Worm (Caenorhabditis elegans) whole organism, L2 larva: Measurements from ENCODE around the gene Y57G7A.6.

Experiments used
- C34F6.9 ChIP-seq: fragments of 150-350 bp; optimal IDR thresholded peaks from 2 replicates; lab custom pipeline; 2014; ENCODE audit warnings: missing biosample characterization, missing genetic modification characterization
- F13H6.1 ChIP-seq: sonication (generic microtip); optimal IDR thresholded peaks from 2 replicates; lab custom pipeline; 2016; ENCODE audit warnings: missing genetic modification characterization, missing compliant biosample characterization
- R02D3.7 ChIP-seq: fragments of 150-350 bp; optimal IDR thresholded peaks from 2 replicates; lab custom pipeline; 2014; ENCODE audit warnings: missing biosample characterization, missing genetic modification characterization
- Y55F3AM.14 ChIP-seq: fragments of 200-800 bp; sonication (Bioruptor generic); optimal IDR thresholded peaks from 2 replicates; lab custom pipeline; 2018; ENCODE audit warnings: mild to moderate bottlenecking, missing genetic modification characterization, missing compliant biosample characterization
- ZK546.5 ChIP-seq: sonication (generic microtip); optimal IDR thresholded peaks from 2 replicates; lab custom pipeline; 2017; ENCODE audit warnings: missing biosample characterization, missing genetic modification characterization
- alr-1 ChIP-seq: fragments of 150-350 bp; optimal IDR thresholded peaks from 2 replicates; lab custom pipeline; 2014; ENCODE audit warnings: missing biosample characterization, missing genetic modification characterization
- aly-2 ChIP-seq: fragments of 150-350 bp; optimal IDR thresholded peaks from 2 replicates; lab custom pipeline; 2014; ENCODE audit warnings: missing biosample characterization, missing genetic modification characterization
- ama-1 ChIP-seq: fragments of 150-350 bp; optimal IDR thresholded peaks from 2 replicates; lab custom pipeline; 2018; ENCODE audit warnings: inconsistent platforms
- blmp-1 ChIP-seq: sonication (generic microtip); optimal IDR thresholded peaks from 2 replicates; lab custom pipeline; 2017; ENCODE audit warnings: missing genetic modification characterization, mild to moderate bottlenecking, missing compliant biosample characterization, antibody characterized with exemption, moderate library complexity; ENCODE audit not compliant: insufficient read depth
- ceh-16 ChIP-seq: fragments of 150-350 bp; optimal IDR thresholded peaks from 2 replicates; lab custom pipeline; 2014; ENCODE audit warnings: missing biosample characterization, missing genetic modification characterization
- ceh-82 ChIP-seq: fragments of 150-350 bp; optimal IDR thresholded peaks from 2 replicates; lab custom pipeline; 2014; ENCODE audit warnings: missing biosample characterization, missing genetic modification characterization
- crh-2 ChIP-seq: sonication (generic microtip); optimal IDR thresholded peaks from 2 replicates; lab custom pipeline; 2017; ENCODE audit warnings: missing biosample characterization, missing genetic modification characterization
- dmd-4 ChIP-seq: sonication (generic microtip); optimal IDR thresholded peaks from 2 replicates; lab custom pipeline; 2017; ENCODE audit warnings: missing biosample characterization, missing genetic modification characterization
- egl-27 ChIP-seq: sonication (generic microtip); optimal IDR thresholded peaks from 3 replicates; lab custom pipeline; 2017; ENCODE audit warnings: missing biosample characterization, missing genetic modification reagents, missing genetic modification characterization
- elt-1 ChIP-seq: fragments of 150-350 bp; optimal IDR thresholded peaks from 2 replicates; lab custom pipeline; 2014; ENCODE audit warnings: missing biosample characterization, missing genetic modification characterization
- elt-3 ChIP-seq: sonication (generic microtip); optimal IDR thresholded peaks from 2 replicates; lab custom pipeline; 2017; ENCODE audit warnings: missing biosample characterization, missing genetic modification characterization
- fos-1 ChIP-seq: fragments of 150-350 bp; optimal IDR thresholded peaks from 2 replicates; lab custom pipeline; 2014; ENCODE audit warnings: missing biosample characterization, missing genetic modification characterization
- gmeb-1 ChIP-seq: fragments of 150-350 bp; optimal IDR thresholded peaks from 2 replicates; lab custom pipeline; 2014; ENCODE audit warnings: missing biosample characterization, missing genetic modification characterization
- lin-11 ChIP-seq: fragments of 150-350 bp; sonication (generic microtip); optimal IDR thresholded peaks from 2 replicates; lab custom pipeline; 2014; ENCODE audit warnings: missing biosample characterization, missing genetic modification characterization, inconsistent platforms, mixed read lengths
- lin-13 ChIP-seq: fragments of 150-350 bp; optimal IDR thresholded peaks from 2 replicates; lab custom pipeline; 2014; ENCODE audit warnings: missing biosample characterization, missing genetic modification reagents, missing genetic modification characterization
- lin-39 ChIP-seq: fragments of 150-350 bp; optimal IDR thresholded peaks from 2 replicates; lab custom pipeline; 2014; ENCODE audit warnings: missing biosample characterization, missing genetic modification reagents, missing genetic modification characterization
- lsy-2 ChIP-seq, 2 experiments: fragments of 150-350 bp in 1 of 2; sonication (generic microtip) in 1 of 2; optimal IDR thresholded peaks; 2 replicates each; lab custom pipeline; 2014 to 2017; ENCODE audit warnings: missing biosample characterization in 2 of 2, missing genetic modification characterization in 2 of 2
- mab-5 ChIP-seq: fragments of 150-350 bp; optimal IDR thresholded peaks from 2 replicates; lab custom pipeline; 2014; ENCODE audit warnings: missing biosample characterization, missing genetic modification characterization
- mdl-1 ChIP-seq, 2 experiments: fragments of 150-350 bp in 1 of 2; sonication (generic microtip) in 1 of 2; optimal IDR thresholded peaks; 2 replicates each; lab custom pipeline; 2017; ENCODE audit warnings: missing biosample characterization in 2 of 2, missing genetic modification characterization in 2 of 2
- nhr-10 ChIP-seq: sonication (generic microtip); optimal IDR thresholded peaks from 2 replicates; lab custom pipeline; 2017; ENCODE audit warnings: missing biosample characterization, missing genetic modification characterization
- nhr-11 ChIP-seq: fragments of 150-350 bp; optimal IDR thresholded peaks from 2 replicates; lab custom pipeline; 2014; ENCODE audit warnings: missing biosample characterization, missing genetic modification characterization
- nhr-12 ChIP-seq: fragments of 150-350 bp; optimal IDR thresholded peaks from 2 replicates; lab custom pipeline; 2014; ENCODE audit warnings: missing biosample characterization, missing genetic modification characterization
- nhr-129 ChIP-seq: fragments of 150-350 bp; optimal IDR thresholded peaks from 2 replicates; lab custom pipeline; 2014; ENCODE audit warnings: missing biosample characterization, missing genetic modification characterization
- nhr-21 ChIP-seq: fragments of 150-350 bp; optimal IDR thresholded peaks from 2 replicates; lab custom pipeline; 2014; ENCODE audit warnings: missing biosample characterization, missing genetic modification characterization
- nhr-23 ChIP-seq: fragments of 150-350 bp; optimal IDR thresholded peaks from 2 replicates; lab custom pipeline; 2014; ENCODE audit warnings: missing biosample characterization, missing genetic modification reagents, missing genetic modification characterization
- nhr-25 ChIP-seq: fragments of 150-350 bp; sonication (generic microtip); optimal IDR thresholded peaks from 3 replicates; lab custom pipeline; 2014; ENCODE audit warnings: missing biosample characterization, missing genetic modification characterization
- nhr-6 ChIP-seq: fragments of 150-350 bp; optimal IDR thresholded peaks from 2 replicates; lab custom pipeline; 2014; ENCODE audit warnings: missing biosample characterization, missing genetic modification characterization
- nhr-77 ChIP-seq: fragments of 150-350 bp; optimal IDR thresholded peaks from 2 replicates; lab custom pipeline; 2014; ENCODE audit warnings: missing biosample characterization, missing genetic modification characterization
- peb-1 ChIP-seq: fragments of 150-350 bp; optimal IDR thresholded peaks from 2 replicates; lab custom pipeline; 2014; ENCODE audit warnings: missing biosample characterization, missing genetic modification characterization
- sem-4 ChIP-seq: fragments of 150-350 bp; optimal IDR thresholded peaks from 2 replicates; lab custom pipeline; 2014; ENCODE audit warnings: missing biosample characterization, missing genetic modification reagents, missing genetic modification characterization
- skn-1 ChIP-seq: sonication (generic microtip); optimal IDR thresholded peaks from 2 replicates; lab custom pipeline; 2017; ENCODE audit warnings: missing biosample characterization, missing genetic modification characterization
- sma-3 ChIP-seq: sonication (generic microtip); optimal IDR thresholded peaks from 2 replicates; lab custom pipeline; 2016; ENCODE audit warnings: missing genetic modification reagents, missing genetic modification characterization, missing compliant biosample characterization
- sma-9 ChIP-seq, 2 experiments: fragments of 150-350 bp in 1 of 2; sonication (generic microtip) in 1 of 2; optimal IDR thresholded peaks; 2 replicates each; lab custom pipeline; 2014 to 2016; ENCODE audit warnings: missing genetic modification characterization in 2 of 2, mild to moderate bottlenecking in 1 of 2, missing biosample characterization in 1 of 2, missing compliant biosample characterization in 1 of 2, missing genetic modification reagents in 1 of 2, moderate library complexity in 1 of 2
- unc-39 ChIP-seq: fragments of 150-350 bp; optimal IDR thresholded peaks from 2 replicates; lab custom pipeline; 2014; ENCODE audit warnings: missing biosample characterization, missing genetic modification characterization
- unc-55 ChIP-seq: fragments of 150-350 bp; sonication (generic microtip); optimal IDR thresholded peaks from 3 replicates; lab custom pipeline; 2014; ENCODE audit warnings: missing biosample characterization, missing genetic modification reagents, missing genetic modification characterization
- zag-1 ChIP-seq: fragments of 150-350 bp; optimal IDR thresholded peaks from 2 replicates; lab custom pipeline; 2014; ENCODE audit warnings: missing biosample characterization, missing genetic modification characterization
- ztf-1 ChIP-seq: fragments of 200-800 bp; sonication (Bioruptor generic); conservative IDR thresholded peaks from 2 replicates; pipeline ENCODE4 v1.3.6; 2022; ENCODE audit warnings: missing genetic modification characterization, missing compliant biosample characterization
- ztf-11 ChIP-seq: sonication (generic microtip); optimal IDR thresholded peaks from 2 replicates; lab custom pipeline; 2017; ENCODE audit warnings: missing biosample characterization, missing genetic modification characterization
- ztf-4 ChIP-seq: fragments of 150-350 bp; optimal IDR thresholded peaks from 2 replicates; lab custom pipeline; 2014; ENCODE audit warnings: missing biosample characterization, missing genetic modification characterization

The Y57G7A.6 gene

ce11 chrII:1322283-1323173 lies 37.1 kb upstream of the Y57G7A.6 start:
- no peak for TF ChIP-seq elt-3 (tag; lab: Kevin White, UChicago)

DNA sequence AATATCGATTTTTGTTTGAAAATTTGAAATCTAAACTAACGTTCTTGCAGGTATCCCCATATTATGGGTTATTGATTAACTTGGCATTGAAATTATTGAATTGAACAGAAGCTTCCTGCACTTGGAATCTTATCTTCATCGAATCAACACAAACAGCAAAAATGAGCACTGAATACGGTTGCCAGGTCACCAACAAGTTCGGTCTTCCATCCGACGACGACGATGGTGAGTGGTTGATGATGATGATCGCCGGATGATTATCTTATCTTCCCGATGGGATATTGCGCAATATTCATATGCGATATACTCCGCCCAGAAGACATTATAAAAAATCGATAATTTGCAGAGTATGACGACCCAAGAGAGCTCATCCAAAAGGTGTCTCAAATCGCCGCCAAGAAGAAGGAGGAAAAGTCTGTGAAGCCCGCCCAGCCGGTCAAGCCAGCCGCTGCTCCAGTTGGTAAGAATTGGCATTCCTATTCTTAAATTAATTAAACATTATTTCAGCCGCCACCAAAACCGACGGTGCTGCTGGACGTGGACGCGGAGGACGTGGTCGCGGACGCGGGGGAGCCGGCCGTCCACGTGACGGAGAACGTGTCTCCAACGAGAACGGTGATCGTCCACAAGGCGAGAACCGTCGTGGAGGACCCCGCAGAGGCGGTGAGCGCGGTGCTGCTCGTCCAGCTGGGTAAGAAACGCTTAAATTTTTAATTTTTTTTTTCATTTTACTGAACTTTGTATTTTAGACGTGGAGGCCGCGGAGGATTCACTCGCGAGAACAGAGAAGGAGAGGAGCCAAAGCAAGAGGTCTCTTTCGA lies 35.8 kb upstream of the Y57G7A.6 start, which contains the start of gene vig-1:
vig-1 (plus strand) TSS at position 51 of the 821 bp plus-strand sequence.
- TF ChIP-seq F13H6.1 (tag; lab: Kevin White, UChicago) (no peak), sem-4 (tag; lab: Kevin White, UChicago) (no peak), unc-55 (GFP tag; lab: Kevin White, UChicago) (no peak), C34F6.9 (tag; lab: Kevin White, UChicago) (no peak), nhr-129 (tag; lab: Kevin White, UChicago) (no peak), fos-1 (tag; lab: Kevin White, UChicago) (no peak), blmp-1 (tag; lab: Kevin White, UChicago) (no peak), ztf-11 (tag; lab: Kevin White, UChicago) (no peak), nhr-11 (tag; lab: Kevin White, UChicago) (no peak), ceh-82 (tag; lab: Kevin White, UChicago) (no peak)

DNA sequence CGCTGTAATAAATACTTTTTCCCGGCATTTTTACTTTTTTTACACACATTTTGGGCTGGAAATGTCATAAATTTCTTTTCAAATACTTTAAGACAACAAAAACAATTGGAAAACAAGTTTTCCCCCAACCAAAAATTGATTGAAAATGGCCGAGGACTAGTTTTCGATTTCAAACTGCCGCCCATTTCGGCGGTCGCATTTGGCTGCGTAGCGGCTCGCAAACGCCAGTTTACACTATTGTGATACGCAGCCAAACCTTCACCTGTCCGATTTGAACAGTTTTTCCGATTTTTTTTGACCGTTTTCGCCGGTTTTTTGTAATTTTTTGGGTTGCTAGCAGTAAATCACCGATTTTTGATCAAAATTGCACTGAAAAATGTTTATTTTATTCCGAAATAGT lies 35.0 kb upstream of the Y57G7A.6 start:
- peak; percentile 99 for TF ChIP-seq gmeb-1
- peak; percentile 98 for TF ChIP-seq unc-55 (GFP tag; lab: Kevin White, UChicago)
- peak; percentile 78 for TF ChIP-seq ztf-4
- TF ChIP-seq sma-9 (GFP tag; optimal IDR thresholded peaks at IDR 0.05; lab: Kevin White, UChicago), result peak; percentile 95
- no peak for TF ChIP-seq sma-9 (tag; optimal IDR thresholded peaks at IDR 0.05; lab: Kevin White, UChicago)
- peak; percentile 95 for TF ChIP-seq nhr-21 (tag; lab: Kevin White, UChicago)
- TF ChIP-seq nhr-23, result no peak
- TF ChIP-seq skn-1 (tag; lab: Kevin White, UChicago), result peak; percentile 73
- peak; percentile 98 for TF ChIP-seq sma-3 (GFP tag; lab: Kevin White, UChicago)
- peak; percentile 98 for TF ChIP-seq ZK546.5 (tag; lab: Kevin White, UChicago)
- TF ChIP-seq ama-1 (lab: Kevin White, UChicago), result peak; percentile 73
- TF ChIP-seq nhr-25 (tag; lab: Kevin White, UChicago), result peak; percentile 98
- no peak for TF ChIP-seq peb-1 (tag; lab: Kevin White, UChicago)
- TF ChIP-seq mab-5 (tag; lab: Kevin White, UChicago), result peak; percentile 92
- TF ChIP-seq C34F6.9 (tag; lab: Kevin White, UChicago), result peak; percentile 95
- TF ChIP-seq ztf-1 (GFP tag; lab: Robert Waterston, UW), result no peak
- TF ChIP-seq elt-3 (tag; lab: Kevin White, UChicago), result no peak
- peak; percentile 89 for TF ChIP-seq nhr-6 (tag; lab: Kevin White, UChicago)
- TF ChIP-seq dmd-4, result peak; percentile 17
- peak; percentile 89 for TF ChIP-seq ceh-16
- no peak for TF ChIP-seq unc-39 (tag; lab: Kevin White, UChicago)
- TF ChIP-seq nhr-12 (tag; lab: Kevin White, UChicago), result peak; percentile 5
- peak; percentile 91 to 97 for TF ChIP-seq lsy-2 (tag; optimal IDR thresholded peaks at IDR 0.05; lab: Kevin White, UChicago)
- TF ChIP-seq alr-1 (tag; lab: Kevin White, UChicago), result no peak
- TF ChIP-seq lin-11, result peak; percentile 95
- TF ChIP-seq nhr-10 (tag; lab: Kevin White, UChicago), result peak; percentile 81
- TF ChIP-seq lin-39, result no peak
- TF ChIP-seq F13H6.1 (tag; lab: Kevin White, UChicago), result peak; percentile 97
- TF ChIP-seq aly-2 (tag; lab: Kevin White, UChicago), result no peak
- peak; percentile 91 for TF ChIP-seq Y55F3AM.14 (GFP tag; lab: Kevin White, UChicago)
- peak; percentile 72 for TF ChIP-seq fos-1 (tag; lab: Kevin White, UChicago)
- TF ChIP-seq blmp-1 (tag; lab: Kevin White, UChicago), result peak; percentile 86
- TF ChIP-seq crh-2, result peak; percentile 98
- no peak for TF ChIP-seq ztf-11 (tag; lab: Kevin White, UChicago)
- TF ChIP-seq zag-1 (tag; lab: Kevin White, UChicago), result peak; percentile 88
- TF ChIP-seq nhr-11 (tag; lab: Kevin White, UChicago), result no peak
- peak; percentile 96 for TF ChIP-seq lin-13 (GFP tag; lab: Kevin White, UChicago)
- TF ChIP-seq elt-1 (tag; lab: Kevin White, UChicago), result peak; percentile 5
- peak; percentile 70 for TF ChIP-seq nhr-77 (tag; lab: Kevin White, UChicago)
- peak; percentile 92 for TF ChIP-seq nhr-129 (tag; lab: Kevin White, UChicago)
- peak in 1 of 2 experiments; percentile 55 for TF ChIP-seq mdl-1 (tag; optimal IDR thresholded peaks at IDR 0.05; lab: Kevin White, UChicago)
- peak; percentile 48 for TF ChIP-seq R02D3.7
- peak; percentile 76 for TF ChIP-seq ceh-82 (tag; lab: Kevin White, UChicago)
- TF ChIP-seq egl-27 (tag; lab: Kevin White, UChicago), result peak; percentile 88
